In genomic region chr3L:22731393-22731792, dm6 we compare ENCODE assay signal across 2 fruit fly cellular contexts.
TF ChIP-seq lines count a peak whose summit lies in the region.

No protein-coding gene starts in this region.

- TF ChIP-seq CTCF in whole organism, embryonic (GFP tag; optimal IDR thresholded peaks at IDR 0.05; lab: Kevin White, UChicago), result no peak

TF ChIP-seq in whole organism, embryonic, 481 proteins besides CTCF, POLR2A, EP300 and RAD21:
- no peak for TF ChIP-seq Dip2 (GFP tag; IDR thresholded peaks at IDR 0.05; lab: Robert Waterston, UW)
- no peak for TF ChIP-seq CG1792 (GFP tag; optimal IDR thresholded peaks at IDR 0.05; lab: Kevin White, UChicago)
- TF ChIP-seq org-1 (GFP tag; optimal IDR thresholded peaks at IDR 0.05; lab: Kevin White, UChicago), result no peak
- peak; percentile 41 for TF ChIP-seq lab (GFP tag; optimal IDR thresholded peaks at IDR 0.05; lab: Kevin White, UChicago)
- no peak for TF ChIP-seq Spps (tag; optimal IDR thresholded peaks at IDR 0.05; lab: Kevin White, UChicago)
- no peak for TF ChIP-seq pan (optimal IDR thresholded peaks at IDR 0.05; lab: Kevin White, UChicago)
- no peak for TF ChIP-seq pan (GFP tag; optimal IDR thresholded peaks at IDR 0.05 in 1 of 2, IDR thresholded peaks at IDR 0.05 in 1 of 2)

TF ChIP-seq in whole organism, wandering third instar larva, 38 proteins besides CTCF, POLR2A, EP300 and RAD21:
- TF ChIP-seq Rel (GFP tag; optimal IDR thresholded peaks at IDR 0.05; lab: Kevin White, UChicago) (no peak), Rel (tag; optimal IDR thresholded peaks at IDR 0.05; lab: Kevin White, UChicago) (peak; percentile 92), Abd-B (GFP tag; optimal IDR thresholded peaks at IDR 0.05; lab: Kevin White, UChicago) (no peak)
